Fruit fly (Drosophila melanogaster) whole organism, wandering third instar larva: Measurements from ENCODE around the gene Rabex-5.

Experiments used
- Dif ChIP-seq: fragments of 200-275, 200-300 bp; sonication (Bioruptor generic); optimal IDR thresholded peaks from 2 replicates; lab custom pipeline; 2018; ENCODE audit warnings: missing biosample characterization, missing genetic modification characterization; ENCODE audit not compliant: partially characterized antibody
- OdsH ChIP-seq: fragments of 200-800 bp; sonication (Bioruptor generic); optimal IDR thresholded peaks from 2 replicates; lab custom pipeline; 2016; ENCODE audit warnings: missing biosample characterization, mild to moderate bottlenecking, missing genetic modification characterization
- Vsx2 ChIP-seq: fragments of 200-300, 225-300 bp; sonication (Bioruptor generic); optimal IDR thresholded peaks from 2 replicates; lab custom pipeline; 2018; ENCODE audit warnings: missing biosample characterization, missing genetic modification characterization; ENCODE audit not compliant: partially characterized antibody

Rabex-5 gene

dm6 chr3L:1346956-1347587 lies 51.4 kb downstream of the Rabex-5 start:
- TF ChIP-seq Vsx2 (peak; percentile 48), OdsH (no peak), Dif (GFP tag; lab: Kevin White, UChicago) (no peak)
